Fruit fly (Drosophila melanogaster) whole organism, embryonic: ENCODE measurements around the gene CG12398.
A peak's percentile ranks its signal among the peaks of the same experiment; 100 is the strongest.

Experiments used
- Antp ChIP-seq: fragments of 200-800 bp; sonication (Bioruptor generic); optimal IDR thresholded peaks from 3 replicates; lab custom pipeline; 2016; ENCODE audit warnings: missing biosample characterization, missing genetic modification characterization
- Awh ChIP-seq: fragments of 200-800 bp; sonication (Bioruptor generic); IDR thresholded peaks from 2 replicates; pipeline ENCODE4, ENCODE4 v1.3.6; 2022; ENCODE audit warnings: missing biosample characterization, missing genetic modification characterization
- Bgb ChIP-seq: fragments of 200-800 bp; sonication (Bioruptor generic); IDR thresholded peaks from 2 replicates; pipeline ENCODE4 v1.3.6; 2022; ENCODE audit warnings: missing biosample characterization, missing genetic modification characterization; ENCODE audit not compliant: partially characterized antibody
- Bteb2 ChIP-seq: fragments of 200-800 bp; sonication (Bioruptor generic); optimal IDR thresholded peaks from 2 replicates; lab custom pipeline; 2016; ENCODE audit warnings: missing biosample characterization, missing genetic modification characterization
- CG10654 ChIP-seq: fragments of 200-800 bp; sonication (Bioruptor generic); optimal IDR thresholded peaks from 2 replicates; lab custom pipeline; 2016; ENCODE audit warnings: missing biosample characterization, missing genetic modification characterization
- CG11247 ChIP-seq: fragments of 200-800 bp; sonication (Bioruptor generic); IDR thresholded peaks from 2 replicates; pipeline ENCODE4 v1.3.6; 2022; ENCODE audit warnings: missing biosample characterization, missing genetic modification characterization
- CG12391 ChIP-seq: fragments of 200-800 bp; sonication (Bioruptor generic); optimal IDR thresholded peaks from 3 replicates; lab custom pipeline; 2018; ENCODE audit warnings: missing biosample characterization, mild to moderate bottlenecking, missing genetic modification characterization, moderate library complexity
- CG13123 ChIP-seq: fragments of 200-800 bp; sonication (Bioruptor generic); optimal IDR thresholded peaks from 2 replicates; lab custom pipeline; 2016; ENCODE audit warnings: missing biosample characterization, missing genetic modification characterization
- CG13624 ChIP-seq: fragments of 200-800 bp; sonication (Bioruptor generic); optimal IDR thresholded peaks from 2 replicates; lab custom pipeline; 2016; ENCODE audit warnings: missing biosample characterization, missing genetic modification characterization
- CG16813 ChIP-seq: fragments of 200-800 bp; sonication (Bioruptor generic); IDR thresholded peaks from 3 replicates; pipeline ENCODE4 v1.3.6; 2022; ENCODE audit warnings: missing biosample characterization, missing genetic modification characterization; ENCODE audit not compliant: partially characterized antibody
- CG17612 ChIP-seq: fragments of 200-800 bp; sonication (Bioruptor generic); IDR thresholded peaks from 2 replicates; pipeline ENCODE4 v1.3.6; 2022; ENCODE audit warnings: missing biosample characterization, missing genetic modification characterization
- CG2678 ChIP-seq: fragments of 200-800 bp; sonication (Bioruptor generic); optimal IDR thresholded peaks from 3 replicates; lab custom pipeline; 2019; ENCODE audit warnings: missing biosample characterization, mild to moderate bottlenecking, missing genetic modification characterization, moderate library complexity
- CG31441 ChIP-seq: fragments of 200-800 bp; sonication (Bioruptor generic); IDR thresholded peaks from 2 replicates; pipeline ENCODE4 v1.3.6; 2022; ENCODE audit warnings: missing biosample characterization, missing genetic modification characterization
- CG3163 ChIP-seq: fragments of 200-800 bp; sonication (Bioruptor generic); optimal IDR thresholded peaks from 3 replicates; lab custom pipeline; 2016; ENCODE audit warnings: missing biosample characterization, missing genetic modification characterization
- CG33557 ChIP-seq: fragments of 200-800 bp; sonication (Bioruptor generic); optimal IDR thresholded peaks from 2 replicates; lab custom pipeline; 2019; ENCODE audit warnings: missing biosample characterization, mild to moderate bottlenecking, missing genetic modification characterization, moderate library complexity
- CG6813 ChIP-seq: fragments of 200-800 bp; sonication (Bioruptor generic); optimal IDR thresholded peaks from 2 replicates; lab custom pipeline; 2017; ENCODE audit warnings: missing biosample characterization, missing genetic modification characterization, mild to moderate bottlenecking, moderate library complexity, missing genetic modification reagents
- CG9437 ChIP-seq: fragments of 200-800 bp; sonication (Bioruptor generic); optimal IDR thresholded peaks from 2 replicates; lab custom pipeline; 2018; ENCODE audit warnings: missing biosample characterization, mild to moderate bottlenecking, missing genetic modification characterization
- CG9727 ChIP-seq: fragments of 200-800 bp; sonication (Bioruptor generic); optimal IDR thresholded peaks from 3 replicates; lab custom pipeline; 2017; ENCODE audit warnings: missing biosample characterization, mild to moderate bottlenecking, missing genetic modification characterization
- D19A ChIP-seq: fragments of 200-800 bp; optimal IDR thresholded peaks from 3 replicates; lab custom pipeline; 2019; ENCODE audit warnings: missing biosample characterization, mild to moderate bottlenecking, missing genetic modification characterization, moderate library complexity
- Dip2 ChIP-seq: fragments of 200-800 bp; sonication (Bioruptor generic); IDR thresholded peaks from 2 replicates; pipeline ENCODE4 v1.3.6; 2022; ENCODE audit warnings: missing biosample characterization, missing genetic modification characterization
- Dll ChIP-seq: fragments of 200-800 bp; sonication (Bioruptor generic); IDR thresholded peaks from 4 replicates; pipeline ENCODE4 v1.3.6; 2022; ENCODE audit warnings: missing biosample characterization, missing genetic modification characterization; ENCODE audit not compliant: partially characterized antibody
- Doc3 ChIP-seq: fragments of 200-800 bp; sonication (Bioruptor generic); IDR thresholded peaks from 3 replicates; pipeline ENCODE4 v1.3.6; 2022; ENCODE audit warnings: missing biosample characterization, missing genetic modification characterization; ENCODE audit not compliant: partially characterized antibody
- Dp ChIP-seq: fragments of 200-800 bp; sonication (Bioruptor generic); optimal IDR thresholded peaks from 2 replicates; lab custom pipeline; 2018; ENCODE audit warnings: missing biosample characterization, mild to moderate bottlenecking, missing genetic modification characterization, moderate library complexity
- HLH3B ChIP-seq: fragments of 200-800 bp; sonication (Bioruptor generic); IDR thresholded peaks from 2 replicates; pipeline ENCODE4 v1.3.6; 2022; ENCODE audit warnings: missing biosample characterization, missing genetic modification characterization
- Lhr ChIP-seq: fragments of 200-800 bp; sonication (Bioruptor generic); optimal IDR thresholded peaks from 3 replicates; lab custom pipeline; 2017; ENCODE audit warnings: mild to moderate bottlenecking, missing biosample characterization, missing genetic modification reagents, missing genetic modification characterization
- MTF-1 ChIP-seq: fragments of 200-800 bp; sonication (Bioruptor generic); optimal IDR thresholded peaks from 2 replicates; lab custom pipeline; 2018; ENCODE audit warnings: missing biosample characterization, mild to moderate bottlenecking, missing genetic modification characterization, borderline replicate concordance
- Nf-YC ChIP-seq: fragments of 200-800 bp; optimal IDR thresholded peaks from 3 replicates; lab custom pipeline; 2019; ENCODE audit warnings: missing biosample characterization, mild to moderate bottlenecking, missing genetic modification characterization, moderate library complexity
- Oli ChIP-seq: fragments of 200-800 bp; sonication (Bioruptor generic); optimal IDR thresholded peaks from 2 replicates; lab custom pipeline; 2018; ENCODE audit warnings: missing biosample characterization, mild to moderate bottlenecking, missing genetic modification characterization, moderate library complexity
- Optix ChIP-seq: fragments of 200-800 bp; sonication (Bioruptor generic); IDR thresholded peaks from 3 replicates; pipeline ENCODE4 v1.3.6; 2022; ENCODE audit warnings: missing biosample characterization, missing genetic modification characterization
- Pdp1 ChIP-seq, 2 experiments: fragments of 200-800 bp; sonication (Bioruptor generic); optimal IDR thresholded peaks; 3 replicates each; lab custom pipeline; 2016; ENCODE audit warnings: missing biosample characterization in 2 of 2, missing genetic modification characterization in 2 of 2, mild to moderate bottlenecking in 1 of 2, moderate library complexity in 1 of 2
- Sox100B ChIP-seq: fragments of 200-800 bp; sonication (Bioruptor generic); optimal IDR thresholded peaks from 3 replicates; lab custom pipeline; 2018; ENCODE audit warnings: missing biosample characterization, mild to moderate bottlenecking, missing genetic modification characterization
- Taf1 ChIP-seq: fragments of 200-800 bp; sonication (Bioruptor generic); IDR thresholded peaks from 2 replicates; pipeline ENCODE4 v1.3.6; 2022; ENCODE audit warnings: missing biosample characterization, missing genetic modification characterization
- bigmax ChIP-seq: fragments of 200-800 bp; sonication (Bioruptor generic); optimal IDR thresholded peaks from 2 replicates; lab custom pipeline; 2018; ENCODE audit warnings: missing biosample characterization, mild to moderate bottlenecking, missing genetic modification characterization
- ci ChIP-seq: fragments of 200-800 bp; sonication (Bioruptor generic); IDR thresholded peaks from 3 replicates; pipeline ENCODE4 v1.3.6; 2022; ENCODE audit warnings: missing biosample characterization, missing genetic modification characterization
- crol ChIP-seq: fragments of 200-800 bp; sonication (Bioruptor generic); IDR thresholded peaks from 2 replicates; pipeline ENCODE4 v1.3.6; 2022; ENCODE audit warnings: missing biosample characterization, missing genetic modification characterization
- fd102C ChIP-seq: fragments of 200-800 bp; sonication (Bioruptor generic); optimal IDR thresholded peaks from 2 replicates; lab custom pipeline; 2018; ENCODE audit warnings: missing biosample characterization, mild to moderate bottlenecking, missing genetic modification characterization, moderate library complexity
- gcm2 ChIP-seq: fragments of 200-800 bp; sonication (Bioruptor generic); optimal IDR thresholded peaks from 2 replicates; lab custom pipeline; 2016; ENCODE audit warnings: missing biosample characterization, missing genetic modification characterization
- hbn ChIP-seq: fragments of 200-800 bp; sonication (Bioruptor generic); IDR thresholded peaks from 2 replicates; pipeline ENCODE4 v1.3.6; 2022; ENCODE audit warnings: missing biosample characterization, missing genetic modification characterization; ENCODE audit not compliant: partially characterized antibody
- lbe ChIP-seq: fragments of 200-800 bp; sonication (Bioruptor generic); optimal IDR thresholded peaks from 2 replicates; lab custom pipeline; 2016; ENCODE audit warnings: missing biosample characterization, mild to moderate bottlenecking, missing genetic modification characterization
- lola ChIP-seq, 3 experiments: fragments of >200 bp in 2 of 3; fragments of 200-800 bp in 1 of 3; sonication (Bioruptor generic) in 1 of 3; optimal IDR thresholded peaks; 2 replicates each; lab custom pipeline; 2017 to 2019; ENCODE audit warnings: missing biosample characterization in 3 of 3, missing genetic modification characterization in 3 of 3, mild to moderate bottlenecking in 1 of 3, moderate library complexity in 1 of 3
- luna ChIP-seq: fragments of 200-800 bp; sonication (Bioruptor generic); optimal IDR thresholded peaks from 2 replicates; lab custom pipeline; 2016; ENCODE audit warnings: missing biosample characterization, missing genetic modification characterization
- mld ChIP-seq: fragments of 200-800 bp; sonication (Bioruptor generic); IDR thresholded peaks from 3 replicates; pipeline ENCODE4 v1.3.6; 2022; ENCODE audit warnings: missing biosample characterization, missing genetic modification characterization; ENCODE audit not compliant: partially characterized antibody
- phol ChIP-seq: fragments of 200-800 bp; sonication (Bioruptor generic); optimal IDR thresholded peaks from 3 replicates; lab custom pipeline; 2018; ENCODE audit warnings: missing biosample characterization, mild to moderate bottlenecking, missing genetic modification characterization, moderate library complexity
- rib ChIP-seq: fragments of 200-800 bp; sonication (Bioruptor generic); IDR thresholded peaks from 2 replicates; pipeline ENCODE4 v1.3.6; 2022; ENCODE audit warnings: missing biosample characterization, missing genetic modification characterization
- sens ChIP-seq: fragments of 200-800 bp; sonication (Bioruptor generic); peaks from one replicate; lab custom pipeline; 2016; ENCODE audit warnings: missing biosample characterization, missing genetic modification characterization
- sens-2 ChIP-seq: fragments of 200-800 bp; sonication (Bioruptor generic); IDR thresholded peaks from 2 replicates; pipeline ENCODE4 v1.3.6; 2022; ENCODE audit warnings: missing biosample characterization, missing genetic modification characterization
- zen ChIP-seq: fragments of 200-800 bp; sonication (Bioruptor generic); optimal IDR thresholded peaks from 3 replicates; lab custom pipeline; 2018; ENCODE audit warnings: missing biosample characterization, mild to moderate bottlenecking, missing genetic modification characterization, moderate library complexity
- zen2 ChIP-seq: fragments of 200-800 bp; sonication (Bioruptor generic); IDR thresholded peaks from 3 replicates; pipeline ENCODE4 v1.3.6; 2022; ENCODE audit warnings: missing biosample characterization, missing genetic modification characterization; ENCODE audit not compliant: partially characterized antibody

The CG12398 gene

DNA sequence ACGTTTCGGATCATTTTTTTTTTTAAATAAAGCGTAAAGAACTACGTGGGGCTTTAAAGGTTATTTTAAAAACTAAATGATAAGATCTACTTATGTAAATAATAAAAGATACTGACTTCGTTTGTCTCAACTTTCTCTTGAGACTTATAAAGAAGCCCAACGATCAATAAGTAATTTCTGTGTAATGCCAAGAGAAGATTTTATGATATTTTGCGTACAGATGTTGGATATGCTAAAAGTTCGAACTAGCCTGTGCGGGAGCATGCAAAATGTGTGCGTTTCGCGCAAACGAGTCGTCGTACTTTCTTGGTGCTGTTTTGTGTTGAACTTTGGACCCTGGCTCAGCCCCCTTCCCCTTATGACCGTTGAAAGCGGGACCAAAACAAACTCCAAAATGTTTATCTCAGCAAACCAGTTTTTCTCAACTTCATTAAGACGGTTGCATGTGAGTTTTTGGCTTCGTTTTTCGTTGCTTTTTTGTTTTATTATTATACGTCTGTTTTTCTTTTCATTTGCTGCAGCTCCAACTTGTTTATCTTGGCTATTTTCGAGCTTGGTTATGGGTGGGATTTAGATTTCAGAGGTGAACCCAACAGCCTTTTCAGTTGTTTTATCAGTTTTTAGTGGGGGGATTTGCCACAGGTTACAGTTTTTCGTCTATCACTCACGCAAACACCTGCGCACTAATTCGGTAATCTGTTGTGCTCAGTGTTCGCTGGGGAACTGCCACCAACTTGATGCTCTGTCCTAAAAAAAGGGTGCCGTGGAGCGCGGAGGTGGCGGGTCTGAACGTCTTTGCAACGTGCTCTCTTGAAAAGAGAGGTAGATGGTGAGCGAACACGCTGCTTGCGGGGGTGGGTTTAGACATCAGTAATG lies 39.5 kb upstream of the CG12398 start, which contains the start of gene pdgy (continued):
- TF ChIP-seq CG3163 (no peak), Sox100B (no peak), rib (no peak), MTF-1 (GFP tag; lab: Kevin White, UChicago) (no peak), Pdp1 (GFP tag; optimal IDR thresholded peaks at IDR 0.05; lab: Kevin White, UChicago) (peak in 1 of 2 experiments; percentile 19), Nf-YC (tag; lab: Kevin White, UChicago) (no peak), CG12391 (tag; lab: Kevin White, UChicago) (no peak), Awh (GFP tag; lab: Robert Waterston, UW) (peak; percentile 5; the same call in 1 of the 2 replicates), Lhr (GFP tag; lab: Kevin White, UChicago) (no peak), lbe (GFP tag; lab: Kevin White, UChicago) (no peak), Doc3 (GFP tag; lab: Robert Waterston, UW) (no peak), CG17612 (no peak), mld (GFP tag; lab: Robert Waterston, UW) (no peak), sens-2 (GFP tag; lab: Robert Waterston, UW) (no peak), luna (GFP tag; lab: Kevin White, UChicago) (no peak), Dp (GFP tag; lab: Kevin White, UChicago) (no peak), zen2 (GFP tag; lab: Robert Waterston, UW) (no peak), Bgb (GFP tag; lab: Robert Waterston, UW) (no peak), zen (no peak), lola (GFP tag; optimal IDR thresholded peaks at IDR 0.05; lab: Kevin White, UChicago) (no peak), CG2678 (tag; lab: Kevin White, UChicago) (no peak), Oli (tag; lab: Kevin White, UChicago) (no peak), CG9727 (peak; percentile 10), CG10654 (no peak), CG16813 (GFP tag; lab: Robert Waterston, UW) (0 out of 3 replicates have a peak, but pooled peaks have one; percentile 30), gcm2 (GFP tag; lab: Kevin White, UChicago) (no peak), HLH3B (GFP tag; lab: Robert Waterston, UW) (no peak), D19A (tag; lab: Kevin White, UChicago) (peak; percentile 39), fd102C (GFP tag; lab: Kevin White, UChicago) (no peak), ci (GFP tag; lab: Robert Waterston, UW) (peak; percentile 47; the same call in 2 of the 3 replicates), Bteb2 (GFP tag; lab: Kevin White, UChicago) (no peak), bigmax (GFP tag; lab: Kevin White, UChicago) (no peak), Optix (no peak; the same call in 2 of the 3 replicates), CG31441 (GFP tag; lab: Robert Waterston, UW) (no peak; the same call in 1 of the 2 replicates), crol (GFP tag; lab: Robert Waterston, UW) (peak; percentile 70), CG13624 (GFP tag; lab: Kevin White, UChicago) (no peak), hbn (GFP tag; lab: Robert Waterston, UW) (no peak), CG33557 (GFP tag; lab: Kevin White, UChicago) (no peak), Taf1 (no peak), Dip2 (GFP tag; lab: Robert Waterston, UW) (no peak), phol (no peak), Antp (GFP tag; lab: Kevin White, UChicago) (no peak), Dll (GFP tag; lab: Robert Waterston, UW) (no peak), sens (GFP tag; lab: Kevin White, UChicago) (peak; percentile 72), CG11247 (GFP tag; lab: Robert Waterston, UW) (no peak), CG9437 (GFP tag; lab: Kevin White, UChicago) (peak; percentile 51), CG13123 (GFP tag; lab: Kevin White, UChicago) (no peak), CG6813 (GFP tag; lab: Kevin White, UChicago) (no peak)
